Fruit fly (Drosophila melanogaster) whole organism, embryonic: ENCODE data around the gene g.

ENCODE experiments used
- ATbp ChIP-seq: fragments of 200-800 bp; sonication (Bioruptor generic); optimal IDR thresholded peaks from 2 replicates; lab custom pipeline; 2017; ENCODE audit warnings: missing biosample characterization, mild to moderate bottlenecking, missing genetic modification characterization, missing genetic modification reagents
- Bdp1 ChIP-seq: fragments of 200-800 bp; sonication (Bioruptor generic); optimal IDR thresholded peaks from 3 replicates; lab custom pipeline; 2016; ENCODE audit warnings: missing biosample characterization, missing genetic modification characterization
- CG12071 ChIP-seq: fragments of 200-800 bp; sonication (Bioruptor generic); optimal IDR thresholded peaks from 3 replicates; lab custom pipeline; 2018; ENCODE audit warnings: missing biosample characterization, mild to moderate bottlenecking, missing genetic modification characterization
- CG14050 ChIP-seq: fragments of 200-800 bp; sonication (Bioruptor generic); IDR thresholded peaks from 3 replicates; pipeline ENCODE4 v1.3.6; 2022; ENCODE audit warnings: missing biosample characterization, missing genetic modification characterization
- CG17612 ChIP-seq: fragments of 200-800 bp; sonication (Bioruptor generic); IDR thresholded peaks from 2 replicates; pipeline ENCODE4 v1.3.6; 2022; ENCODE audit warnings: missing biosample characterization, missing genetic modification characterization
- CG18476 ChIP-seq: fragments of 200-800 bp; sonication (Bioruptor generic); optimal IDR thresholded peaks from 2 replicates; lab custom pipeline; 2016; ENCODE audit warnings: missing biosample characterization, mild to moderate bottlenecking, missing genetic modification characterization
- CG2889 ChIP-seq: fragments of 200-800 bp; sonication (Bioruptor generic); IDR thresholded peaks from 3 replicates; pipeline ENCODE4 v1.3.6; 2022; ENCODE audit warnings: missing biosample characterization, missing genetic modification characterization
- CG33213 ChIP-seq: fragments of 200-800 bp; sonication (Bioruptor generic); optimal IDR thresholded peaks from 3 replicates; lab custom pipeline; 2016; ENCODE audit warnings: missing biosample characterization, missing genetic modification characterization
- CG4854 ChIP-seq: fragments of 200-800 bp; sonication (Bioruptor generic); optimal IDR thresholded peaks from 2 replicates; lab custom pipeline; 2016; ENCODE audit warnings: missing biosample characterization, missing genetic modification characterization, inconsistent platforms
- CG6272 ChIP-seq: fragments of 200-800 bp; sonication (Bioruptor generic); IDR thresholded peaks from 2 replicates; pipeline ENCODE4 v1.3.6; 2022; ENCODE audit warnings: missing biosample characterization, missing genetic modification characterization
- CG7357 ChIP-seq: fragments of 200-800 bp; sonication (Bioruptor generic); IDR thresholded peaks from 3 replicates; pipeline ENCODE4 v1.3.6; 2022; ENCODE audit warnings: missing biosample characterization, missing genetic modification characterization
- CG7839 ChIP-seq: fragments of 200-800 bp; sonication (Bioruptor generic); optimal IDR thresholded peaks from 3 replicates; lab custom pipeline; 2018; ENCODE audit warnings: missing biosample characterization, mild to moderate bottlenecking, missing genetic modification characterization, moderate library complexity
- CG9797 ChIP-seq: fragments of 200-800 bp; sonication (Bioruptor generic); optimal IDR thresholded peaks from 3 replicates; lab custom pipeline; 2018; ENCODE audit warnings: missing biosample characterization, mild to moderate bottlenecking, missing genetic modification characterization
- Camta ChIP-seq: fragments of 200-800 bp; sonication (Bioruptor generic); optimal IDR thresholded peaks from 2 replicates; lab custom pipeline; 2016; ENCODE audit warnings: missing biosample characterization, missing genetic modification characterization
- Dp ChIP-seq: fragments of 200-800 bp; sonication (Bioruptor generic); optimal IDR thresholded peaks from 2 replicates; lab custom pipeline; 2018; ENCODE audit warnings: missing biosample characterization, mild to moderate bottlenecking, missing genetic modification characterization, moderate library complexity
- ERR ChIP-seq: fragments of 200-800 bp; sonication (Bioruptor generic); optimal IDR thresholded peaks from 2 replicates; lab custom pipeline; 2016; ENCODE audit warnings: missing biosample characterization, missing genetic modification characterization
- Elba2 ChIP-seq: fragments of 200-800 bp; sonication (Bioruptor generic); optimal IDR thresholded peaks from 3 replicates; lab custom pipeline; 2016; ENCODE audit warnings: missing biosample characterization, missing genetic modification characterization
- Fer2 ChIP-seq: fragments of 200-800 bp; sonication (Bioruptor generic); optimal IDR thresholded peaks from 2 replicates; lab custom pipeline; 2018; ENCODE audit warnings: missing biosample characterization, mild to moderate bottlenecking, missing genetic modification characterization, moderate library complexity
- Hr39 ChIP-seq: fragments of >200 bp; optimal IDR thresholded peaks from 2 replicates; lab custom pipeline; 2017
- Lhr ChIP-seq: fragments of 200-800 bp; sonication (Bioruptor generic); optimal IDR thresholded peaks from 3 replicates; lab custom pipeline; 2017; ENCODE audit warnings: mild to moderate bottlenecking, missing biosample characterization, missing genetic modification reagents, missing genetic modification characterization
- MESR4 ChIP-seq: fragments of 200-800 bp; sonication (Bioruptor generic); optimal IDR thresholded peaks from 2 replicates; lab custom pipeline; 2018; ENCODE audit warnings: missing biosample characterization, mild to moderate bottlenecking, missing genetic modification characterization, moderate library complexity
- Mad ChIP-seq: fragments of 200-800 bp; sonication (Bioruptor generic); optimal IDR thresholded peaks from 2 replicates; lab custom pipeline; 2016; ENCODE audit warnings: missing biosample characterization, missing genetic modification characterization
- Max ChIP-seq: fragments of 200-800 bp; sonication (Bioruptor generic); optimal IDR thresholded peaks from 2 replicates; lab custom pipeline; 2016; ENCODE audit warnings: missing biosample characterization, mild to moderate bottlenecking, missing genetic modification characterization
- Meics ChIP-seq: fragments of 200-800 bp; sonication (Bioruptor generic); optimal IDR thresholded peaks from 2 replicates; lab custom pipeline; 2017; ENCODE audit warnings: missing biosample characterization, mild to moderate bottlenecking, missing genetic modification characterization
- Mrtf ChIP-seq: fragments of 200-800 bp; sonication (Bioruptor generic); IDR thresholded peaks from 3 replicates; pipeline ENCODE4 v1.3.6; 2022; ENCODE audit warnings: missing biosample characterization, missing genetic modification characterization
- Myb ChIP-seq: fragments of 200-800 bp; sonication (Bioruptor generic); optimal IDR thresholded peaks from 2 replicates; lab custom pipeline; 2016; ENCODE audit warnings: missing biosample characterization, missing genetic modification characterization
- NK7.1 ChIP-seq: fragments of 200-800 bp; sonication (Bioruptor generic); optimal IDR thresholded peaks from 3 replicates; lab custom pipeline; 2016; ENCODE audit warnings: missing biosample characterization, missing genetic modification characterization
- Opbp ChIP-seq: fragments of 200-800 bp; sonication (Bioruptor generic); IDR thresholded peaks from 3 replicates; pipeline ENCODE4 v1.3.6; 2022; ENCODE audit warnings: missing biosample characterization, missing genetic modification characterization; ENCODE audit not compliant: partially characterized antibody
- Sry-δ ChIP-seq: fragments of 200-800 bp; sonication (Bioruptor generic); optimal IDR thresholded peaks from 2 replicates; lab custom pipeline; 2016; ENCODE audit warnings: missing biosample characterization, missing genetic modification characterization
- Stat92E ChIP-seq, 3 experiments: fragments of >200 bp in 2 of 3; fragments of 200-800 bp in 1 of 3; sonication (Bioruptor generic) in 1 of 3; optimal IDR thresholded peaks; 2 replicates each; lab custom pipeline; 2017 to 2019; ENCODE audit warnings: missing biosample characterization in 3 of 3, missing genetic modification characterization in 3 of 3, mild to moderate bottlenecking in 1 of 3, moderate library complexity in 1 of 3
- ap ChIP-seq: fragments of 200-800 bp; sonication (Bioruptor generic); IDR thresholded peaks from 2 replicates; pipeline ENCODE4 v1.3.6; 2022; ENCODE audit warnings: missing biosample characterization, missing genetic modification characterization
- az2 ChIP-seq: fragments of 200-800 bp; sonication (Bioruptor generic); optimal IDR thresholded peaks from 3 replicates; lab custom pipeline; 2016; ENCODE audit warnings: missing biosample characterization, missing genetic modification characterization
- bbx ChIP-seq: fragments of 200-800 bp; sonication (Bioruptor generic); IDR thresholded peaks from 2 replicates; pipeline ENCODE4 v1.3.6; 2022; ENCODE audit warnings: missing biosample characterization, missing genetic modification characterization; ENCODE audit not compliant: partially characterized antibody
- cg ChIP-seq: fragments of 200-800 bp; sonication (Bioruptor generic); optimal IDR thresholded peaks from 3 replicates; lab custom pipeline; 2019; ENCODE audit warnings: missing biosample characterization, mild to moderate bottlenecking, missing genetic modification characterization, moderate library complexity
- dan ChIP-seq: fragments of 200-800 bp; sonication (Bioruptor generic); IDR thresholded peaks from 2 replicates; pipeline ENCODE4 v1.3.6; 2022; ENCODE audit warnings: missing biosample characterization, missing genetic modification characterization
- dimm ChIP-seq: fragments of 200-800 bp; sonication (Bioruptor generic); IDR thresholded peaks from 2 replicates; pipeline ENCODE4 v1.3.6; 2022; ENCODE audit warnings: missing biosample characterization, missing genetic modification characterization
- eve ChIP-seq, 2 experiments: fragments of >200 bp; optimal IDR thresholded peaks; 2 replicates each; lab custom pipeline; 2017; ENCODE audit warnings: missing biosample characterization in 2 of 2, missing genetic modification characterization in 2 of 2
- fd96Cb ChIP-seq: fragments of 200-800 bp; sonication (Bioruptor generic); optimal IDR thresholded peaks from 2 replicates; lab custom pipeline; 2018; ENCODE audit warnings: missing biosample characterization, mild to moderate bottlenecking, missing genetic modification characterization, moderate library complexity
- ftz-f1 ChIP-seq: fragments of 200-800 bp; sonication (Bioruptor generic); optimal IDR thresholded peaks from 2 replicates; lab custom pipeline; 2016; ENCODE audit warnings: missing biosample characterization, missing genetic modification characterization
- fu2 ChIP-seq: fragments of 200-800 bp; sonication (Bioruptor generic); optimal IDR thresholded peaks from 2 replicates; lab custom pipeline; 2016; ENCODE audit warnings: missing biosample characterization, missing genetic modification characterization
- grn ChIP-seq: fragments of 200-800 bp; sonication (Bioruptor generic); optimal IDR thresholded peaks from 3 replicates; lab custom pipeline; 2017; ENCODE audit warnings: missing biosample characterization, missing genetic modification characterization
- hkb ChIP-seq, 2 experiments: fragments of 200-800 bp in 1 of 2; fragments of >200 bp in 1 of 2; sonication (Bioruptor generic) in 1 of 2; IDR thresholded peaks in 1 of 2; optimal IDR thresholded peaks in 1 of 2; 2 replicates each; pipeline versions ENCODE4 v1.3.6 to Lab custom; 2017 to 2022; ENCODE audit warnings: missing biosample characterization in 1 of 2, missing genetic modification characterization in 1 of 2
- jumu ChIP-seq: fragments of 200-800 bp; sonication (Bioruptor generic); optimal IDR thresholded peaks from 3 replicates; lab custom pipeline; 2016; ENCODE audit warnings: missing biosample characterization, missing genetic modification characterization
- odd ChIP-seq: fragments of 200-800 bp; sonication (Bioruptor generic); optimal IDR thresholded peaks from 2 replicates; lab custom pipeline; 2017; ENCODE audit warnings: missing biosample characterization, mild to moderate bottlenecking, missing genetic modification characterization
- pita ChIP-seq: fragments of 200-800 bp; sonication (Bioruptor generic); optimal IDR thresholded peaks from 2 replicates; lab custom pipeline; 2017; ENCODE audit warnings: missing biosample characterization, mild to moderate bottlenecking, missing genetic modification characterization
- prd ChIP-seq, 3 experiments: fragments of >200 bp in 2 of 3; fragments of 200-800 bp in 1 of 3; sonication (Bioruptor generic) in 1 of 3; optimal IDR thresholded peaks in 2 of 3; IDR thresholded peaks in 1 of 3; 2 replicates in 2 of 3; 3 replicates in 1 of 3; pipeline versions ENCODE4 v1.3.6 to Lab custom; 2017 to 2022; ENCODE audit warnings: missing biosample characterization in 1 of 3, missing genetic modification characterization in 1 of 3
- psq ChIP-seq: fragments of 200-800 bp; sonication (Bioruptor generic); optimal IDR thresholded peaks from 2 replicates; lab custom pipeline; 2017; ENCODE audit warnings: missing biosample characterization, missing genetic modification characterization
- sc ChIP-seq, 3 experiments: fragments of >200 bp in 2 of 3; fragments of 200-800 bp in 1 of 3; sonication (Bioruptor generic) in 1 of 3; optimal IDR thresholded peaks; 2 replicates in 2 of 3; 3 replicates in 1 of 3; lab custom pipeline; 2017; ENCODE audit warnings: mild to moderate bottlenecking in 1 of 3, missing biosample characterization in 1 of 3, missing genetic modification characterization in 1 of 3, missing genetic modification reagents in 1 of 3
- shn ChIP-seq: fragments of 200-800 bp; sonication (Bioruptor generic); optimal IDR thresholded peaks from 3 replicates; lab custom pipeline; 2016; ENCODE audit warnings: missing biosample characterization, missing genetic modification characterization
- trh ChIP-seq: fragments of 200-800 bp; sonication (Bioruptor generic); optimal IDR thresholded peaks from 2 replicates; lab custom pipeline; 2016; ENCODE audit warnings: missing biosample characterization, missing genetic modification characterization
- zfh1 ChIP-seq: fragments of 200-800 bp; sonication (Bioruptor generic); IDR thresholded peaks from 3 replicates; pipeline ENCODE4 v1.3.6; 2022; ENCODE audit warnings: missing biosample characterization, missing genetic modification characterization

g gene

dm6 chrX:13721934-13722333 is 14.1 kb downstream of the g start, which contains the start of the genes Mrgn1 and mus101 (continued):
- peak; percentile 97 for TF ChIP-seq CG4854
- TF ChIP-seq ERR (GFP tag; lab: Kevin White, UChicago): no peak
- TF ChIP-seq Elba2: no peak
- no peak for TF ChIP-seq fd96Cb (tag; lab: Kevin White, UChicago)
- no peak for TF ChIP-seq Camta (GFP tag; lab: Kevin White, UChicago)
- TF ChIP-seq Sry-δ (GFP tag; lab: Kevin White, UChicago): peak; percentile 83
- peak; percentile 58 for TF ChIP-seq psq (GFP tag; lab: Kevin White, UChicago)
- TF ChIP-seq grn (GFP tag; lab: Kevin White, UChicago): no peak
- TF ChIP-seq Bdp1: no peak
- no peak for TF ChIP-seq CG7839 (tag; lab: Kevin White, UChicago)
- no peak for TF ChIP-seq zfh1
- peak; percentile 13 for TF ChIP-seq Max (GFP tag; lab: Kevin White, UChicago)
- TF ChIP-seq odd (GFP tag; lab: Kevin White, UChicago): no peak
- no peak for TF ChIP-seq Mad
- TF ChIP-seq eve (GFP tag; optimal IDR thresholded peaks at IDR 0.05; lab: Kevin White, UChicago): no peak
- TF ChIP-seq MESR4: peak; percentile 15
- TF ChIP-seq Fer2: no peak
- no peak for TF ChIP-seq Mrtf (GFP tag; lab: Robert Waterston, UW)
- no peak for TF ChIP-seq shn (GFP tag; lab: Kevin White, UChicago)
- TF ChIP-seq trh (GFP tag; lab: Kevin White, UChicago): no peak
- no peak for TF ChIP-seq prd (optimal IDR thresholded peaks at IDR 0.05; lab: Kevin White, UChicago)
- no peak for TF ChIP-seq prd (GFP tag; IDR thresholded peaks at IDR 0.05; lab: Robert Waterston, UW)
- no peak for TF ChIP-seq CG14050 (GFP tag; lab: Robert Waterston, UW)
- TF ChIP-seq Meics (GFP tag; lab: Kevin White, UChicago): no peak
- no peak for TF ChIP-seq jumu (GFP tag; lab: Kevin White, UChicago)
- TF ChIP-seq dimm (GFP tag; lab: Robert Waterston, UW): no peak
- TF ChIP-seq CG18476 (GFP tag; lab: Kevin White, UChicago): no peak
- no peak for TF ChIP-seq pita (GFP tag; lab: Kevin White, UChicago)
- TF ChIP-seq fu2: no peak
- no peak for TF ChIP-seq Hr39 (lab: Kevin White, UChicago)
- TF ChIP-seq CG2889 (GFP tag; lab: Robert Waterston, UW): no peak
- TF ChIP-seq CG9797 (GFP tag; lab: Kevin White, UChicago): peak; percentile 46
- peak; percentile 23 for TF ChIP-seq Myb (GFP tag; lab: Kevin White, UChicago)
- TF ChIP-seq CG17612 (GFP tag; lab: Robert Waterston, UW): no peak
- no peak for TF ChIP-seq ftz-f1 (GFP tag; lab: Kevin White, UChicago)
- no peak for TF ChIP-seq dan
- TF ChIP-seq Dp (GFP tag; lab: Kevin White, UChicago): peak; percentile 78
- TF ChIP-seq CG33213 (GFP tag; lab: Kevin White, UChicago): no peak
- no peak for TF ChIP-seq Stat92E (GFP tag; optimal IDR thresholded peaks at IDR 0.05; lab: Kevin White, UChicago)
- no peak for TF ChIP-seq NK7.1 (GFP tag; lab: Kevin White, UChicago)
- TF ChIP-seq Opbp (GFP tag; lab: Robert Waterston, UW): peak; percentile 50; the same call in 2 of the 3 replicates
- no peak for TF ChIP-seq CG6272 (GFP tag; lab: Robert Waterston, UW)
- TF ChIP-seq bbx (GFP tag; lab: Robert Waterston, UW): peak; percentile 58; the same call in 1 of the 2 replicates
- no peak for TF ChIP-seq hkb (optimal IDR thresholded peaks at IDR 0.05; lab: Kevin White, UChicago)
- no peak for TF ChIP-seq hkb (GFP tag; IDR thresholded peaks at IDR 0.05; lab: Robert Waterston, UW)
- no peak for TF ChIP-seq ATbp (GFP tag; lab: Kevin White, UChicago)
- TF ChIP-seq ap: no peak
- TF ChIP-seq cg (GFP tag; lab: Kevin White, UChicago): peak; percentile 30
- TF ChIP-seq CG7357: no peak
- TF ChIP-seq CG12071: no peak
- no peak for TF ChIP-seq Lhr (GFP tag; lab: Kevin White, UChicago)
- no peak for TF ChIP-seq az2 (GFP tag; lab: Kevin White, UChicago)
- TF ChIP-seq sc (optimal IDR thresholded peaks at IDR 0.05; lab: Kevin White, UChicago): no peak
- no peak for TF ChIP-seq sc (GFP tag; optimal IDR thresholded peaks at IDR 0.05; lab: Kevin White, UChicago)
